Worm (Caenorhabditis elegans) whole organism, L1 larva: ENCODE measurements around the gene eng-1.

ENCODE experiments used
- fos-1 ChIP-seq: fragments of 150-350 bp; optimal IDR thresholded peaks from 2 replicates; lab custom pipeline; 2014; ENCODE audit warnings: missing biosample characterization, missing genetic modification characterization
- snpc-4 ChIP-seq: fragments of 150-350 bp; optimal IDR thresholded peaks from 2 replicates; lab custom pipeline; 2014; ENCODE audit warnings: missing biosample characterization, missing genetic modification characterization
- sptf-1 ChIP-seq: fragments of 150-350 bp; optimal IDR thresholded peaks from 2 replicates; lab custom pipeline; 2014; ENCODE audit warnings: missing biosample characterization, missing genetic modification characterization
- ztf-11 ChIP-seq, 2 experiments: sonication (generic microtip); optimal IDR thresholded peaks; 2 replicates each; lab custom pipeline; 2016 to 2017; ENCODE audit warnings: missing genetic modification characterization in 2 of 2, missing biosample characterization in 1 of 2, missing compliant biosample characterization in 1 of 2

DNA sequence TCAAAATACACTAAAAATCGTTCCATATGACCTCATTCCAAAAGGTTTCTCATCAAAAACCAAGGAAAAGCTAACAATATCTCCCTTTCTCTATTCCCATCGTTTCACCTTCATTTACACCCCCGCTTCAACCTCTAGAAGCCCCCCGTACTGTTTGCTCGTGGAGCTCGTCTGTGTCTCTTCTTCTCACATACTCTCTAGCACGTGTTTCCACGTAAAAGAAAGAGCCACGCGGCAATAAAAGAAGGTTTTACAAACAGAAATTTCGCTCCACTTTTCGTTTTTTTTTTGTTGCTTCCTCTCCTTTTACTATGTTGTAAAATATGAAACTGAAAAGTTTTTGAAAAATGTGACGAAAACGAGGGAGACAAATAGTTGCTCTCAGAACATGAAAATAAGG is 24.6 kb upstream of the eng-1 start:
- TF ChIP-seq snpc-4 (tag; lab: Kevin White, UChicago) (no peak), fos-1 (tag; lab: Kevin White, UChicago) (no peak), ztf-11 (tag; optimal IDR thresholded peaks at IDR 0.05; lab: Kevin White, UChicago) (no peak), sptf-1 (no peak)
